Worm (Caenorhabditis elegans): ENCODE results near the gene C38D4.7.

DNA sequence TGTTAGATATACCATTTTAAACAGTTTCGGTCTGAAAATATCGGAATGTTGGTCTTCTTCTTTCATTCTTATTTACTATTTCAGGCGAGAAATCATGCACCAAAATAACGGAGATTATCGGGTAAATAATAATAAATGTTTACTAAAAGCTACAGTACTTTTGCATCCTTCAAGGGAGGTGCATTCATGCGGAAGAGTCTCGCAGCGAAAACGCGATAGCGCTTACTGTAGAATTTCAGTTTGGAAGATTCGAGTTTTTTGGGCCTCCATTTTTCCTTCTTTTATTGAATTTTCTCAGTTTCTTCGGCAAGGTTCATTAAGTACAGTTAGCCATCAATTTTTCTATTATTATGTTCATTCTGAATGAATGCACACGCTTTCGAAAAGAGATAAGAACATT lies 45.0 kb upstream of the C38D4.7 start, which contains the start of gene C35D10.7:
- TF ChIP-seq tbx-11 (GFP tag; IDR thresholded peaks at IDR 0.05) (no peak), ceh-36 (tag; optimal IDR thresholded peaks at IDR 0.05) (no peak), tra-4 (tag; optimal IDR thresholded peaks at IDR 0.05) (no peak), B0310.2 (tag; optimal IDR thresholded peaks at IDR 0.05) (no peak), pes-1 (GFP tag; IDR thresholded peaks at IDR 0.05) (no peak)
